Fruit fly (Drosophila melanogaster): ENCODE data around the gene Atg4a.
A peak's percentile ranks its signal among the peaks of the same experiment; 100 is the strongest.

Atg4a gene

DNA sequence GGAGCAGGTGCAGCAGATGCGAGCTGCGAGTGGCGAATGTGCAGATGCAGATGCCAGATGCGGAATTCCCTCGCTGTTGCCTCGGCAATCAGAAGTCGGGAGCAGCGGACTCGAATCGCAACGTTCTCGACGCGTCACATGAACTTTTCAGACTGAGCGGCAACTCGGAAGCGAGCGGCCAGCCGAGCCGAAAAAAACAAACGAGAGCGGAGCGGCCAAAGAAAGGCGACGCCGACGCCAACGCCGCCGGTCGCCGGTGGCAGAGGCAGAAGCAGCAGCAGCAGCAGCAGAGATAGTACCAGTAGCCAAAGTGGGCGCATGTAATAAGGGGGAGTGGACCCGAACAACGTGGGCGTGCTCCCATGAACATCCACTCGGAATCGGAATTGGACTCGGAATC is 21.6 kb downstream of the Atg4a start, which contains the start of gene CG4629 (continued):
- TF ChIP-seq CG12769 (tag; optimal IDR thresholded peaks at IDR 0.05) (no peak), CG1024 (GFP tag; IDR thresholded peaks at IDR 0.05) (no peak), CG3726 (GFP tag; IDR thresholded peaks at IDR 0.05) (no peak), CG18476 (GFP tag; optimal IDR thresholded peaks at IDR 0.05) (no peak), Blimp-1 (GFP tag; optimal IDR thresholded peaks at IDR 0.05) (no peak), Bgb (GFP tag; IDR thresholded peaks at IDR 0.05; ENCODE audit: partially characterized antibody) (peak; percentile 53; the same call in 1 of the 2 replicates), Six4 (GFP tag; optimal IDR thresholded peaks at IDR 0.05) (no peak), Antp (GFP tag; optimal IDR thresholded peaks at IDR 0.05) (no peak), CG32772 (GFP tag; IDR thresholded peaks at IDR 0.05) (no peak), Camta (GFP tag; optimal IDR thresholded peaks at IDR 0.05) (no peak), z (GFP tag; IDR thresholded peaks at IDR 0.05) (peak; percentile 96), insv (GFP tag; optimal IDR thresholded peaks at IDR 0.05) (no peak), CG9437 (GFP tag; optimal IDR thresholded peaks at IDR 0.05) (no peak), ro (GFP tag; IDR thresholded peaks at IDR 0.05) (no peak), CG5245 (GFP tag; optimal IDR thresholded peaks at IDR 0.05) (no peak), sd (tag; optimal IDR thresholded peaks at IDR 0.05) (no peak), Nf-YB (GFP tag; optimal IDR thresholded peaks at IDR 0.05) (no peak), Rx (GFP tag; IDR thresholded peaks at IDR 0.05) (no peak), Gsc (GFP tag; IDR thresholded peaks at IDR 0.05) (no peak), Sox102F (GFP tag; optimal IDR thresholded peaks at IDR 0.05) (no peak), ap (GFP tag; IDR thresholded peaks at IDR 0.05) (no peak), kay (GFP tag; optimal IDR thresholded peaks at IDR 0.05) (no peak), CG6254 (GFP tag; optimal IDR thresholded peaks at IDR 0.05) (no peak), p53 (GFP tag; optimal IDR thresholded peaks at IDR 0.05) (no peak), Scr (GFP tag; IDR thresholded peaks at IDR 0.05; ENCODE audit: partially characterized antibody) (0 out of 2 replicates have a peak, but pooled peaks have one; percentile 28), bbx (GFP tag; IDR thresholded peaks at IDR 0.05; ENCODE audit: partially characterized antibody) (no peak; the same call in 1 of the 2 replicates), grau (tag; optimal IDR thresholded peaks at IDR 0.05) (no peak), CG2889 (GFP tag; IDR thresholded peaks at IDR 0.05) (no peak), CG6175 (GFP tag; IDR thresholded peaks at IDR 0.05) (peak; percentile 49; the same call in 2 of the 3 replicates), CG4282 (GFP tag; optimal IDR thresholded peaks at IDR 0.05) (no peak), HmgZ (tag; optimal IDR thresholded peaks at IDR 0.05) (no peak), sr (GFP tag; IDR thresholded peaks at IDR 0.05) (peak; percentile 97), lola (GFP tag; optimal IDR thresholded peaks at IDR 0.05) (no peak), CG4328 (GFP tag; optimal IDR thresholded peaks at IDR 0.05) (no peak), trem (tag; optimal IDR thresholded peaks at IDR 0.05) (no peak), cato (GFP tag; optimal IDR thresholded peaks at IDR 0.05; ENCODE audit: borderline replicate concordance) (no peak), ssp (GFP tag; IDR thresholded peaks at IDR 0.05) (no peak), CG14965 (GFP tag; optimal IDR thresholded peaks at IDR 0.05; ENCODE audit: borderline replicate concordance) (no peak), CG13287 (GFP tag; IDR thresholded peaks at IDR 0.05; ENCODE audit: partially characterized antibody) (peak; percentile 57), prd (optimal IDR thresholded peaks at IDR 0.05) (no peak), prd (GFP tag; IDR thresholded peaks at IDR 0.05) (no peak), Opbp (GFP tag; IDR thresholded peaks at IDR 0.05; ENCODE audit: partially characterized antibody) (no peak), gce (GFP tag; IDR thresholded peaks at IDR 0.05) (no peak), CG10366 (GFP tag; IDR thresholded peaks at IDR 0.05) (no peak), pros (GFP tag; optimal IDR thresholded peaks at IDR 0.05) (no peak), chm (GFP tag; IDR thresholded peaks at IDR 0.05) (no peak; the same call in 1 of the 2 replicates), Spps (tag; optimal IDR thresholded peaks at IDR 0.05) (no peak), CG1603 (tag; optimal IDR thresholded peaks at IDR 0.05) (no peak), CG4360 (GFP tag; IDR thresholded peaks at IDR 0.05) (no peak), Myb (GFP tag; optimal IDR thresholded peaks at IDR 0.05) (no peak), ase (GFP tag; IDR thresholded peaks at IDR 0.05) (no peak)

Data from whole organism, embryonic.